Fruit fly (Drosophila melanogaster) whole organism, embryonic: Measurements from ENCODE around the gene Ugt35E1.

ENCODE experiments used
- B-H1 ChIP-seq: fragments of 200-800 bp; sonication (Bioruptor generic); IDR thresholded peaks from 3 replicates; pipeline ENCODE4 v1.3.6; 2022; ENCODE audit warnings: missing biosample characterization, missing genetic modification characterization
- CG10321 ChIP-seq: fragments of 200-800 bp; sonication (Bioruptor generic); IDR thresholded peaks from 2 replicates; pipeline ENCODE4 v1.3.6; 2022; ENCODE audit warnings: missing biosample characterization, missing genetic modification characterization
- CG10366 ChIP-seq: fragments of 200-800 bp; sonication (Bioruptor generic); IDR thresholded peaks from 2 replicates; pipeline ENCODE4 v1.3.6; 2022; ENCODE audit warnings: missing biosample characterization, missing genetic modification characterization
- CG10543 ChIP-seq: fragments of 200-800 bp; sonication (Bioruptor generic); optimal IDR thresholded peaks from 3 replicates; lab custom pipeline; 2017; ENCODE audit warnings: missing biosample characterization, mild to moderate bottlenecking, missing genetic modification characterization, moderate library complexity
- CG11695 ChIP-seq: fragments of 200-800 bp; sonication (Bioruptor generic); IDR thresholded peaks from 3 replicates; pipeline ENCODE4 v1.3.6; 2022; ENCODE audit warnings: missing biosample characterization, missing genetic modification characterization
- CG13894 ChIP-seq: fragments of 200-800 bp; sonication (Bioruptor generic); optimal IDR thresholded peaks from 3 replicates; lab custom pipeline; 2018; ENCODE audit warnings: missing biosample characterization, mild to moderate bottlenecking, missing genetic modification characterization, moderate library complexity
- CG14441 ChIP-seq: fragments of 200-800 bp; sonication (Bioruptor generic); IDR thresholded peaks from 2 replicates; pipeline ENCODE4 v1.3.6; 2022; ENCODE audit warnings: missing biosample characterization, missing genetic modification characterization
- CG15073 ChIP-seq: fragments of 200-800 bp; sonication (Bioruptor generic); optimal IDR thresholded peaks from 2 replicates; lab custom pipeline; 2016; ENCODE audit warnings: missing biosample characterization, missing genetic modification characterization
- CG17612 ChIP-seq: fragments of 200-800 bp; sonication (Bioruptor generic); IDR thresholded peaks from 2 replicates; pipeline ENCODE4 v1.3.6; 2022; ENCODE audit warnings: missing biosample characterization, missing genetic modification characterization
- CG18599 ChIP-seq: fragments of 200-800 bp; sonication (Bioruptor generic); optimal IDR thresholded peaks from 3 replicates; lab custom pipeline; 2017; ENCODE audit warnings: missing biosample characterization, missing genetic modification characterization, mild to moderate bottlenecking, moderate library complexity, missing genetic modification reagents
- CG18619 ChIP-seq: fragments of 200-800 bp; sonication (Bioruptor generic); optimal IDR thresholded peaks from 3 replicates; lab custom pipeline; 2017; ENCODE audit warnings: missing biosample characterization, mild to moderate bottlenecking, missing genetic modification characterization
- CG2875 ChIP-seq: fragments of 200-800 bp; sonication (Bioruptor generic); optimal IDR thresholded peaks from 2 replicates; lab custom pipeline; 2017; ENCODE audit warnings: missing biosample characterization, mild to moderate bottlenecking, missing genetic modification characterization, missing genetic modification reagents
- CG2889 ChIP-seq: fragments of 200-800 bp; sonication (Bioruptor generic); IDR thresholded peaks from 3 replicates; pipeline ENCODE4 v1.3.6; 2022; ENCODE audit warnings: missing biosample characterization, missing genetic modification characterization
- CG30403 ChIP-seq: fragments of 200-800 bp; sonication (Bioruptor generic); optimal IDR thresholded peaks from 3 replicates; lab custom pipeline; 2016; ENCODE audit warnings: missing biosample characterization, missing genetic modification characterization
- CG31441 ChIP-seq: fragments of 200-800 bp; sonication (Bioruptor generic); IDR thresholded peaks from 2 replicates; pipeline ENCODE4 v1.3.6; 2022; ENCODE audit warnings: missing biosample characterization, missing genetic modification characterization
- CG33213 ChIP-seq: fragments of 200-800 bp; sonication (Bioruptor generic); optimal IDR thresholded peaks from 3 replicates; lab custom pipeline; 2016; ENCODE audit warnings: missing biosample characterization, missing genetic modification characterization
- CG3838 ChIP-seq: fragments of 200-800 bp; sonication (Bioruptor generic); optimal IDR thresholded peaks from 3 replicates; lab custom pipeline; 2016; ENCODE audit warnings: missing biosample characterization, missing genetic modification characterization
- CG7786 ChIP-seq: fragments of 200-800 bp; sonication (Bioruptor generic); optimal IDR thresholded peaks from 2 replicates; lab custom pipeline; 2016; ENCODE audit warnings: missing biosample characterization, missing genetic modification characterization
- CG7987 ChIP-seq: fragments of 200-800 bp; sonication (Bioruptor generic); optimal IDR thresholded peaks from 2 replicates; lab custom pipeline; 2018; ENCODE audit warnings: missing biosample characterization, mild to moderate bottlenecking, missing genetic modification characterization, moderate library complexity
- CG8388 ChIP-seq: fragments of 200-800 bp; sonication (Bioruptor generic); optimal IDR thresholded peaks from 2 replicates; lab custom pipeline; 2019; ENCODE audit warnings: missing biosample characterization, mild to moderate bottlenecking, missing genetic modification characterization, moderate library complexity
- CG8765 ChIP-seq: fragments of 200-800 bp; sonication (Bioruptor generic); IDR thresholded peaks from 2 replicates; pipeline ENCODE4 v1.3.6; 2022; ENCODE audit warnings: missing biosample characterization, missing genetic modification characterization
- CG9797 ChIP-seq: fragments of 200-800 bp; sonication (Bioruptor generic); optimal IDR thresholded peaks from 3 replicates; lab custom pipeline; 2018; ENCODE audit warnings: missing biosample characterization, mild to moderate bottlenecking, missing genetic modification characterization
- CG9876 ChIP-seq: fragments of 200-800 bp; sonication (Bioruptor generic); optimal IDR thresholded peaks from 2 replicates; lab custom pipeline; 2016; ENCODE audit warnings: missing biosample characterization, missing genetic modification characterization
- Camta ChIP-seq: fragments of 200-800 bp; sonication (Bioruptor generic); optimal IDR thresholded peaks from 2 replicates; lab custom pipeline; 2016; ENCODE audit warnings: missing biosample characterization, missing genetic modification characterization
- D19A ChIP-seq: fragments of 200-800 bp; optimal IDR thresholded peaks from 3 replicates; lab custom pipeline; 2019; ENCODE audit warnings: missing biosample characterization, mild to moderate bottlenecking, missing genetic modification characterization, moderate library complexity
- Drgx ChIP-seq: fragments of 200-800 bp; sonication (Bioruptor generic); IDR thresholded peaks from 2 replicates; pipeline ENCODE4 v1.3.6; 2022; ENCODE audit warnings: missing biosample characterization, missing genetic modification characterization
- Gsc ChIP-seq: fragments of 200-800 bp; sonication (Bioruptor generic); IDR thresholded peaks from 2 replicates; pipeline ENCODE4 v1.3.6; 2022; ENCODE audit warnings: missing biosample characterization, missing genetic modification characterization
- HLHmδ ChIP-seq: fragments of 200-800 bp; sonication (Bioruptor generic); optimal IDR thresholded peaks from 2 replicates; lab custom pipeline; 2018; ENCODE audit warnings: missing biosample characterization, mild to moderate bottlenecking, missing genetic modification characterization, moderate library complexity
- Mes4 ChIP-seq: fragments of 200-800 bp; sonication (Bioruptor generic); optimal IDR thresholded peaks from 2 replicates; lab custom pipeline; 2016; ENCODE audit warnings: missing biosample characterization, missing genetic modification characterization
- Oli ChIP-seq: fragments of 200-800 bp; sonication (Bioruptor generic); optimal IDR thresholded peaks from 2 replicates; lab custom pipeline; 2018; ENCODE audit warnings: missing biosample characterization, mild to moderate bottlenecking, missing genetic modification characterization, moderate library complexity
- Opbp ChIP-seq: fragments of 200-800 bp; sonication (Bioruptor generic); IDR thresholded peaks from 3 replicates; pipeline ENCODE4 v1.3.6; 2022; ENCODE audit warnings: missing biosample characterization, missing genetic modification characterization; ENCODE audit not compliant: partially characterized antibody
- Pdp1 ChIP-seq, 2 experiments: fragments of 200-800 bp; sonication (Bioruptor generic); optimal IDR thresholded peaks; 3 replicates each; lab custom pipeline; 2016; ENCODE audit warnings: missing biosample characterization in 2 of 2, missing genetic modification characterization in 2 of 2, mild to moderate bottlenecking in 1 of 2, moderate library complexity in 1 of 2
- Six4 ChIP-seq: fragments of 200-800 bp; sonication (Bioruptor generic); optimal IDR thresholded peaks from 2 replicates; lab custom pipeline; 2016; ENCODE audit warnings: missing biosample characterization, missing genetic modification characterization
- Sox102F ChIP-seq: fragments of 200-800 bp; sonication (Bioruptor generic); optimal IDR thresholded peaks from 2 replicates; lab custom pipeline; 2018; ENCODE audit warnings: missing biosample characterization, mild to moderate bottlenecking, missing genetic modification characterization, moderate library complexity
- Sry-δ ChIP-seq: fragments of 200-800 bp; sonication (Bioruptor generic); optimal IDR thresholded peaks from 2 replicates; lab custom pipeline; 2016; ENCODE audit warnings: missing biosample characterization, missing genetic modification characterization
- ash1 ChIP-seq: fragments of 200-800 bp; sonication (Bioruptor generic); optimal IDR thresholded peaks from 2 replicates; lab custom pipeline; 2018; ENCODE audit warnings: missing biosample characterization, mild to moderate bottlenecking, missing genetic modification characterization
- ewg ChIP-seq: fragments of 200-800 bp; sonication (Bioruptor generic); optimal IDR thresholded peaks from 3 replicates; lab custom pipeline; 2017; ENCODE audit warnings: mild to moderate bottlenecking, missing biosample characterization, missing genetic modification reagents, missing genetic modification characterization
- gce ChIP-seq: fragments of 200-800 bp; sonication (Bioruptor generic); IDR thresholded peaks from 3 replicates; pipeline ENCODE4 v1.3.6; 2022; ENCODE audit warnings: missing biosample characterization, missing genetic modification characterization
- gcm ChIP-seq: fragments of 200-800 bp; sonication (Bioruptor generic); optimal IDR thresholded peaks from 2 replicates; lab custom pipeline; 2019; ENCODE audit warnings: missing biosample characterization, mild to moderate bottlenecking, missing genetic modification characterization, moderate library complexity
- ind ChIP-seq: fragments of 200-800 bp; sonication (Bioruptor generic); optimal IDR thresholded peaks from 3 replicates; lab custom pipeline; 2016; ENCODE audit warnings: missing biosample characterization, missing genetic modification characterization
- jigr1 ChIP-seq: fragments of 200-800 bp; sonication (Bioruptor generic); IDR thresholded peaks from 3 replicates; pipeline ENCODE4 v1.3.6; 2022; ENCODE audit warnings: missing biosample characterization, missing genetic modification characterization
- jumu ChIP-seq: fragments of 200-800 bp; sonication (Bioruptor generic); optimal IDR thresholded peaks from 3 replicates; lab custom pipeline; 2016; ENCODE audit warnings: missing biosample characterization, missing genetic modification characterization
- p53 ChIP-seq: fragments of 200-800 bp; sonication (Bioruptor generic); optimal IDR thresholded peaks from 2 replicates; lab custom pipeline; 2016; ENCODE audit warnings: missing biosample characterization, missing genetic modification characterization
- pan ChIP-seq, 4 experiments: fragments of >200 bp in 3 of 4; fragments of 200-800 bp in 1 of 4; sonication (Bioruptor generic) in 1 of 4; optimal IDR thresholded peaks in 3 of 4; IDR thresholded peaks in 1 of 4; 2 replicates each; pipeline versions ENCODE4 v1.3.6 to Lab custom; 2017 to 2022; ENCODE audit warnings: missing biosample characterization in 2 of 4, missing genetic modification characterization in 2 of 4, mixed read lengths in 1 of 4
- ro ChIP-seq: fragments of 200-800 bp; sonication (Bioruptor generic); IDR thresholded peaks from 2 replicates; pipeline ENCODE4 v1.3.6; 2022; ENCODE audit warnings: missing biosample characterization, missing genetic modification characterization
- tin ChIP-seq: fragments of 200-800 bp; sonication (Bioruptor generic); optimal IDR thresholded peaks from 3 replicates; lab custom pipeline; 2016; ENCODE audit warnings: missing biosample characterization, missing genetic modification characterization
- trh ChIP-seq: fragments of 200-800 bp; sonication (Bioruptor generic); optimal IDR thresholded peaks from 2 replicates; lab custom pipeline; 2016; ENCODE audit warnings: missing biosample characterization, missing genetic modification characterization
- wdn ChIP-seq: fragments of 200-800 bp; sonication (Bioruptor generic); IDR thresholded peaks from 2 replicates; pipeline ENCODE4 v1.3.6; 2022; ENCODE audit warnings: missing biosample characterization, missing genetic modification characterization
- yki ChIP-seq: fragments of >200 bp; optimal IDR thresholded peaks from 3 replicates; lab custom pipeline; 2018
- zf30C ChIP-seq: fragments of 200-800 bp; sonication (Bioruptor generic); optimal IDR thresholded peaks from 3 replicates; lab custom pipeline; 2018; ENCODE audit warnings: missing biosample characterization, mild to moderate bottlenecking, missing genetic modification characterization

Gene Ugt35E1

dm6 chr3R:11196648-11197388 lies 30.9 kb upstream of the Ugt35E1 start (continued):
- TF ChIP-seq Drgx, result peak; percentile 98
- peak; percentile 97 for TF ChIP-seq ro
- TF ChIP-seq yki (lab: Kevin White, UChicago), result no peak
- TF ChIP-seq ind (GFP tag; lab: Kevin White, UChicago), result peak; percentile 98
- TF ChIP-seq gce, result peak; percentile 96
- no peak for TF ChIP-seq zf30C
- TF ChIP-seq jigr1 (GFP tag; lab: Robert Waterston, UW), result peak; percentile 99
- TF ChIP-seq CG9876 (GFP tag; lab: Kevin White, UChicago), result peak; percentile 64
- peak; percentile 98 for TF ChIP-seq CG14441
- TF ChIP-seq p53 (GFP tag; lab: Kevin White, UChicago), result peak; percentile 29
- peak; percentile 80 for TF ChIP-seq Mes4 (GFP tag; lab: Kevin White, UChicago)
- peak; percentile 97 for TF ChIP-seq tin (GFP tag; lab: Kevin White, UChicago)
- TF ChIP-seq Oli, result peak; percentile 99
- TF ChIP-seq Six4 (GFP tag; lab: Kevin White, UChicago), result peak; percentile 98
- peak; percentile 99 for TF ChIP-seq Sox102F (GFP tag; lab: Kevin White, UChicago)
- TF ChIP-seq CG7987, result peak; percentile 93
- TF ChIP-seq CG8388 (GFP tag; lab: Kevin White, UChicago), result peak; percentile 98
- TF ChIP-seq CG33213 (GFP tag; lab: Kevin White, UChicago), result no peak
- peak; percentile 97 for TF ChIP-seq gcm (GFP tag; lab: Kevin White, UChicago)
- peak; percentile 100 for TF ChIP-seq CG31441 (GFP tag; lab: Robert Waterston, UW)
- TF ChIP-seq CG18619, result peak; percentile 99
- TF ChIP-seq CG17612 (GFP tag; lab: Robert Waterston, UW), result peak; percentile 95
- TF ChIP-seq Sry-δ (GFP tag; lab: Kevin White, UChicago), result peak; percentile 17
- TF ChIP-seq CG30403 (GFP tag; lab: Kevin White, UChicago), result peak; percentile 99
- TF ChIP-seq wdn (GFP tag; lab: Robert Waterston, UW), result peak; percentile 97
- peak; percentile 97 for TF ChIP-seq ewg (GFP tag; lab: Kevin White, UChicago)
- peak; percentile 97 for TF ChIP-seq CG10366 (GFP tag; lab: Robert Waterston, UW)
- peak; percentile 99 for TF ChIP-seq CG18599 (GFP tag; lab: Kevin White, UChicago)
- TF ChIP-seq ash1 (GFP tag; lab: Kevin White, UChicago), result peak; percentile 82
- TF ChIP-seq D19A (tag; lab: Kevin White, UChicago), result peak; percentile 99
- TF ChIP-seq CG2875 (GFP tag; lab: Kevin White, UChicago), result peak; percentile 96
- TF ChIP-seq CG15073 (GFP tag; lab: Kevin White, UChicago), result peak; percentile 70
- peak; percentile 97 for TF ChIP-seq CG10543 (GFP tag; lab: Kevin White, UChicago)
- TF ChIP-seq trh (GFP tag; lab: Kevin White, UChicago), result peak; percentile 98
- peak; percentile 98 for TF ChIP-seq CG13894
- TF ChIP-seq B-H1 (GFP tag; lab: Robert Waterston, UW), result peak; percentile 98
- TF ChIP-seq Pdp1 (GFP tag; optimal IDR thresholded peaks at IDR 0.05; lab: Kevin White, UChicago), result peak; percentile 83 to 96
- peak; percentile 86 for TF ChIP-seq CG7786 (GFP tag; lab: Kevin White, UChicago)
- TF ChIP-seq HLHmδ (GFP tag; lab: Kevin White, UChicago), result no peak
- TF ChIP-seq CG11695 (GFP tag; lab: Robert Waterston, UW), result peak; percentile 99
- TF ChIP-seq CG3838 (GFP tag; lab: Kevin White, UChicago), result peak; percentile 94
- peak; percentile 33 for TF ChIP-seq CG9797
- peak; percentile 96 for TF ChIP-seq CG2889 (GFP tag; lab: Robert Waterston, UW)
- TF ChIP-seq Opbp (GFP tag; lab: Robert Waterston, UW), result no peak
- TF ChIP-seq jumu (GFP tag; lab: Kevin White, UChicago), result peak; percentile 85
- TF ChIP-seq CG10321, result peak; percentile 79
- peak; percentile 95 for TF ChIP-seq Gsc (GFP tag; lab: Robert Waterston, UW)
- TF ChIP-seq pan (optimal IDR thresholded peaks at IDR 0.05; lab: Kevin White, UChicago), result no peak
- TF ChIP-seq pan (GFP tag; optimal IDR thresholded peaks at IDR 0.05 in 1 of 2, IDR thresholded peaks at IDR 0.05 in 1 of 2), result peak in 1 of 2 experiments; percentile 99
- TF ChIP-seq CG8765, result peak; percentile 87
- TF ChIP-seq Camta, result peak; percentile 89
